Fruit fly (Drosophila melanogaster) whole organism, embryonic: Measurements from ENCODE around the gene CG7465.

Experiments used
- Abd-B ChIP-seq: fragments of 200-800 bp; sonication (Bioruptor generic); optimal IDR thresholded peaks from 2 replicates; lab custom pipeline; 2018; ENCODE audit warnings: missing biosample characterization, mild to moderate bottlenecking, missing genetic modification characterization, moderate library complexity
- C15 ChIP-seq: fragments of 200-800 bp; sonication (Bioruptor generic); IDR thresholded peaks from 3 replicates; pipeline ENCODE4 v1.3.6; 2022; ENCODE audit warnings: missing biosample characterization, missing genetic modification characterization
- CG10431 ChIP-seq: fragments of 200-800 bp; sonication (Bioruptor generic); optimal IDR thresholded peaks from 3 replicates; lab custom pipeline; 2018; ENCODE audit warnings: missing biosample characterization, mild to moderate bottlenecking, missing genetic modification characterization
- CG10959 ChIP-seq: fragments of 200-800 bp; sonication (Bioruptor generic); IDR thresholded peaks from 2 replicates; pipeline ENCODE4 v1.3.6; 2022; ENCODE audit warnings: missing biosample characterization, missing genetic modification characterization
- CG1233 ChIP-seq: fragments of 200-800 bp; sonication (Bioruptor generic); optimal IDR thresholded peaks from 4 replicates; lab custom pipeline; 2018; ENCODE audit warnings: missing biosample characterization, mild to moderate bottlenecking, missing genetic modification characterization
- CG13123 ChIP-seq: fragments of 200-800 bp; sonication (Bioruptor generic); optimal IDR thresholded peaks from 2 replicates; lab custom pipeline; 2016; ENCODE audit warnings: missing biosample characterization, missing genetic modification characterization
- CG14710 ChIP-seq: fragments of 200-800 bp; sonication (Bioruptor generic); optimal IDR thresholded peaks from 3 replicates; lab custom pipeline; 2019; ENCODE audit warnings: missing biosample characterization, mild to moderate bottlenecking, missing genetic modification characterization, moderate library complexity
- CG1529 ChIP-seq: fragments of 200-800 bp; sonication (Bioruptor generic); optimal IDR thresholded peaks from 3 replicates; lab custom pipeline; 2018; ENCODE audit warnings: missing biosample characterization, missing genetic modification characterization
- CG1602 ChIP-seq: fragments of 200-800 bp; sonication (Bioruptor generic); optimal IDR thresholded peaks from 3 replicates; lab custom pipeline; 2016; ENCODE audit warnings: missing biosample characterization, missing genetic modification characterization
- CG18476 ChIP-seq: fragments of 200-800 bp; sonication (Bioruptor generic); optimal IDR thresholded peaks from 2 replicates; lab custom pipeline; 2016; ENCODE audit warnings: missing biosample characterization, mild to moderate bottlenecking, missing genetic modification characterization
- CG2712 ChIP-seq: fragments of 200-800 bp; optimal IDR thresholded peaks from 3 replicates; lab custom pipeline; 2019; ENCODE audit warnings: missing biosample characterization, mild to moderate bottlenecking, missing genetic modification characterization, moderate library complexity
- CG31224 ChIP-seq: fragments of 200-800 bp; sonication (Bioruptor generic); IDR thresholded peaks from 2 replicates; pipeline ENCODE4 v1.3.6; 2022; ENCODE audit warnings: missing biosample characterization, missing genetic modification characterization
- CG32767 ChIP-seq: fragments of 200-800 bp; sonication (Bioruptor generic); IDR thresholded peaks from 2 replicates; pipeline ENCODE4 v1.3.6; 2022; ENCODE audit warnings: missing biosample characterization, missing genetic modification characterization
- CG32772 ChIP-seq: fragments of 200-800 bp; sonication (Bioruptor generic); IDR thresholded peaks from 2 replicates; pipeline ENCODE4 v1.3.6; 2022; ENCODE audit warnings: missing biosample characterization, missing genetic modification characterization
- CG34376 ChIP-seq: fragments of 200-800 bp; sonication (Bioruptor generic); optimal IDR thresholded peaks from 2 replicates; lab custom pipeline; 2018; ENCODE audit warnings: missing biosample characterization, mild to moderate bottlenecking, missing genetic modification characterization
- CG3995 ChIP-seq: fragments of 200-800 bp; sonication (Bioruptor generic); optimal IDR thresholded peaks from 3 replicates; lab custom pipeline; 2016; ENCODE audit warnings: missing biosample characterization, missing genetic modification characterization
- CG4707 ChIP-seq: fragments of 200-800 bp; sonication (Bioruptor generic); optimal IDR thresholded peaks from 2 replicates; lab custom pipeline; 2018; ENCODE audit warnings: missing biosample characterization, mild to moderate bottlenecking, missing genetic modification characterization, moderate library complexity
- CG5180 ChIP-seq: fragments of 200-800 bp; sonication (Bioruptor generic); optimal IDR thresholded peaks from 3 replicates; lab custom pipeline; 2017; ENCODE audit warnings: missing biosample characterization, missing genetic modification characterization, mild to moderate bottlenecking, moderate library complexity, missing genetic modification reagents
- CG5953 ChIP-seq: fragments of 200-800 bp; sonication (Bioruptor generic); IDR thresholded peaks from 2 replicates; pipeline ENCODE4 v1.3.6; 2022; ENCODE audit warnings: missing biosample characterization, missing genetic modification characterization
- CG6791 ChIP-seq: fragments of 200-800 bp; sonication (Bioruptor generic); IDR thresholded peaks from 3 replicates; pipeline ENCODE4 v1.3.6; 2022; ENCODE audit warnings: missing biosample characterization, missing genetic modification characterization; ENCODE audit not compliant: partially characterized antibody
- CG6813 ChIP-seq: fragments of 200-800 bp; sonication (Bioruptor generic); optimal IDR thresholded peaks from 2 replicates; lab custom pipeline; 2017; ENCODE audit warnings: missing biosample characterization, missing genetic modification characterization, mild to moderate bottlenecking, moderate library complexity, missing genetic modification reagents
- CG8478 ChIP-seq: fragments of >200 bp; optimal IDR thresholded peaks from 2 replicates; lab custom pipeline; 2018
- CG8765 ChIP-seq: fragments of 200-800 bp; sonication (Bioruptor generic); IDR thresholded peaks from 2 replicates; pipeline ENCODE4 v1.3.6; 2022; ENCODE audit warnings: missing biosample characterization, missing genetic modification characterization
- CHES-1-like ChIP-seq: fragments of 200-800 bp; sonication (Bioruptor generic); optimal IDR thresholded peaks from 2 replicates; lab custom pipeline; 2016; ENCODE audit warnings: missing biosample characterization, missing genetic modification characterization
- CoRest ChIP-seq: fragments of 200-800 bp; sonication (Bioruptor generic); optimal IDR thresholded peaks from 3 replicates; lab custom pipeline; 2018; ENCODE audit warnings: missing biosample characterization, mild to moderate bottlenecking, missing genetic modification characterization, moderate library complexity
- Doc2 ChIP-seq: fragments of 200-800 bp; sonication (Bioruptor generic); IDR thresholded peaks from 2 replicates; pipeline ENCODE4 v1.3.6; 2022; ENCODE audit warnings: missing biosample characterization, missing genetic modification characterization
- Elba2 ChIP-seq: fragments of 200-800 bp; sonication (Bioruptor generic); optimal IDR thresholded peaks from 3 replicates; lab custom pipeline; 2016; ENCODE audit warnings: missing biosample characterization, missing genetic modification characterization
- Ets65A ChIP-seq: fragments of 200-800 bp; sonication (Bioruptor generic); peaks from one replicate; lab custom pipeline; 2016; ENCODE audit warnings: missing biosample characterization, missing genetic modification characterization
- Hand ChIP-seq: fragments of 200-800 bp; sonication (Bioruptor generic); optimal IDR thresholded peaks from 2 replicates; lab custom pipeline; 2017; ENCODE audit warnings: mild to moderate bottlenecking, missing biosample characterization, missing genetic modification reagents, missing genetic modification characterization
- Max ChIP-seq: fragments of 200-800 bp; sonication (Bioruptor generic); optimal IDR thresholded peaks from 2 replicates; lab custom pipeline; 2016; ENCODE audit warnings: missing biosample characterization, mild to moderate bottlenecking, missing genetic modification characterization
- Mes4 ChIP-seq: fragments of 200-800 bp; sonication (Bioruptor generic); optimal IDR thresholded peaks from 2 replicates; lab custom pipeline; 2016; ENCODE audit warnings: missing biosample characterization, missing genetic modification characterization
- NC2β ChIP-seq: fragments of 200-800 bp; sonication (Bioruptor generic); optimal IDR thresholded peaks from 2 replicates; lab custom pipeline; 2016; ENCODE audit warnings: missing biosample characterization, missing genetic modification characterization
- Nf-YB ChIP-seq: fragments of 200-800 bp; sonication (Bioruptor generic); optimal IDR thresholded peaks from 3 replicates; lab custom pipeline; 2019; ENCODE audit warnings: missing biosample characterization, mild to moderate bottlenecking, missing genetic modification characterization, moderate library complexity
- NfI ChIP-seq: fragments of 200-800 bp; sonication (Bioruptor generic); optimal IDR thresholded peaks from 3 replicates; lab custom pipeline; 2018; ENCODE audit warnings: missing biosample characterization, mild to moderate bottlenecking, missing genetic modification characterization, moderate library complexity
- Oaz ChIP-seq: fragments of 200-800 bp; sonication (Bioruptor generic); IDR thresholded peaks from 2 replicates; pipeline ENCODE4 v1.3.6; 2022; ENCODE audit warnings: missing biosample characterization, missing genetic modification characterization
- Scr ChIP-seq: fragments of 200-800 bp; sonication (Bioruptor generic); IDR thresholded peaks from 2 replicates; pipeline ENCODE4 v1.3.6; 2022; ENCODE audit warnings: missing biosample characterization, missing genetic modification characterization; ENCODE audit not compliant: partially characterized antibody
- Stat92E ChIP-seq, 3 experiments: fragments of >200 bp in 2 of 3; fragments of 200-800 bp in 1 of 3; sonication (Bioruptor generic) in 1 of 3; optimal IDR thresholded peaks; 2 replicates each; lab custom pipeline; 2017 to 2019; ENCODE audit warnings: missing biosample characterization in 3 of 3, missing genetic modification characterization in 3 of 3, mild to moderate bottlenecking in 1 of 3, moderate library complexity in 1 of 3
- chinmo ChIP-seq: fragments of 200-800 bp; sonication (Bioruptor generic); IDR thresholded peaks from 4 replicates; pipeline ENCODE4 v1.3.6; 2022; ENCODE audit warnings: missing biosample characterization, missing genetic modification characterization; ENCODE audit not compliant: partially characterized antibody
- dati ChIP-seq: fragments of 200-800 bp; sonication (Bioruptor generic); IDR thresholded peaks from 2 replicates; pipeline ENCODE4 v1.3.6; 2022; ENCODE audit warnings: missing biosample characterization, missing genetic modification characterization
- fd102C ChIP-seq: fragments of 200-800 bp; sonication (Bioruptor generic); optimal IDR thresholded peaks from 2 replicates; lab custom pipeline; 2018; ENCODE audit warnings: missing biosample characterization, mild to moderate bottlenecking, missing genetic modification characterization, moderate library complexity
- ftz-f1 ChIP-seq: fragments of 200-800 bp; sonication (Bioruptor generic); optimal IDR thresholded peaks from 2 replicates; lab custom pipeline; 2016; ENCODE audit warnings: missing biosample characterization, missing genetic modification characterization
- lola ChIP-seq, 3 experiments: fragments of >200 bp in 2 of 3; fragments of 200-800 bp in 1 of 3; sonication (Bioruptor generic) in 1 of 3; optimal IDR thresholded peaks; 2 replicates each; lab custom pipeline; 2017 to 2019; ENCODE audit warnings: missing biosample characterization in 3 of 3, missing genetic modification characterization in 3 of 3, mild to moderate bottlenecking in 1 of 3, moderate library complexity in 1 of 3
- nau ChIP-seq: fragments of 200-800 bp; sonication (Bioruptor generic); optimal IDR thresholded peaks from 3 replicates; lab custom pipeline; 2017; ENCODE audit warnings: missing biosample characterization, mild to moderate bottlenecking, missing genetic modification characterization, missing genetic modification reagents
- pb ChIP-seq: fragments of 200-800 bp; sonication (Bioruptor generic); optimal IDR thresholded peaks from 3 replicates; lab custom pipeline; 2016; ENCODE audit warnings: missing biosample characterization, missing genetic modification characterization
- scrt ChIP-seq: fragments of 200-800 bp; sonication (Bioruptor generic); optimal IDR thresholded peaks from 2 replicates; lab custom pipeline; 2018; ENCODE audit warnings: missing biosample characterization, mild to moderate bottlenecking, missing genetic modification characterization, moderate library complexity
- so ChIP-seq: fragments of 200-800 bp; sonication (Bioruptor generic); IDR thresholded peaks from 3 replicates; pipeline ENCODE4 v1.3.6; 2022; ENCODE audit warnings: missing biosample characterization, missing genetic modification characterization
- stc ChIP-seq: fragments of 200-800 bp; sonication (Bioruptor generic); IDR thresholded peaks from 2 replicates; pipeline ENCODE4 v1.3.6; 2022; ENCODE audit warnings: missing biosample characterization, missing genetic modification characterization
- tap ChIP-seq: fragments of 200-800 bp; optimal IDR thresholded peaks from 3 replicates; lab custom pipeline; 2019; ENCODE audit warnings: missing biosample characterization, mild to moderate bottlenecking, missing genetic modification characterization, moderate library complexity
- tup ChIP-seq: fragments of 200-800 bp; sonication (Bioruptor generic); optimal IDR thresholded peaks from 2 replicates; lab custom pipeline; 2016; ENCODE audit warnings: missing biosample characterization, mild to moderate bottlenecking, missing genetic modification characterization, moderate library complexity
- tx ChIP-seq: fragments of 200-800 bp; sonication (Bioruptor generic); optimal IDR thresholded peaks from 2 replicates; lab custom pipeline; 2016; ENCODE audit warnings: missing biosample characterization, missing genetic modification characterization
- wor ChIP-seq: fragments of 200-800 bp; sonication (Bioruptor generic); IDR thresholded peaks from 2 replicates; pipeline ENCODE4 v1.3.6; 2022; ENCODE audit warnings: missing biosample characterization, missing genetic modification characterization
- zfh2 ChIP-seq: fragments of 200-800 bp; sonication (Bioruptor generic); optimal IDR thresholded peaks from 2 replicates; lab custom pipeline; 2016; ENCODE audit warnings: missing biosample characterization, missing genetic modification characterization

The CG7465 gene

dm6 chr3L:4474946-4475470, 5.1 kb upstream of the CG7465 start (continued):
- TF ChIP-seq CG6791 (no peak), CG5953 (GFP tag; lab: Robert Waterston, UW) (peak; percentile 81), Stat92E (GFP tag; optimal IDR thresholded peaks at IDR 0.05; lab: Kevin White, UChicago) (no peak), NfI (GFP tag; lab: Kevin White, UChicago) (peak; percentile 95), fd102C (GFP tag; lab: Kevin White, UChicago) (peak; percentile 64), tup (GFP tag; lab: Kevin White, UChicago) (peak; percentile 34), ftz-f1 (GFP tag; lab: Kevin White, UChicago) (no peak), CG32772 (GFP tag; lab: Robert Waterston, UW) (0 out of 2 replicates have a peak, but pooled peaks have one; percentile 11), CG10959 (GFP tag; lab: Robert Waterston, UW) (no peak), CG1233 (peak; percentile 93), CHES-1-like (GFP tag; lab: Kevin White, UChicago) (peak; percentile 59), CG1529 (GFP tag; lab: Kevin White, UChicago) (peak; percentile 86), scrt (GFP tag; lab: Kevin White, UChicago) (peak; percentile 91), CG14710 (tag; lab: Kevin White, UChicago) (no peak), CG8765 (GFP tag; lab: Robert Waterston, UW) (no peak), Nf-YB (peak; percentile 71), Oaz (GFP tag; lab: Robert Waterston, UW) (no peak), CG3995 (GFP tag; lab: Kevin White, UChicago) (peak; percentile 50), pb (GFP tag; lab: Kevin White, UChicago) (peak; percentile 63), CG4707 (GFP tag; lab: Kevin White, UChicago) (peak; percentile 94), wor (GFP tag; lab: Robert Waterston, UW) (no peak), CG18476 (peak; percentile 32), Hand (GFP tag; lab: Kevin White, UChicago) (peak; percentile 89), CG1602 (GFP tag; lab: Kevin White, UChicago) (no peak), NC2β (GFP tag; lab: Kevin White, UChicago) (peak; percentile 77), stc (GFP tag; lab: Robert Waterston, UW) (peak; percentile 78; the same call in 1 of the 2 replicates), lola (GFP tag; optimal IDR thresholded peaks at IDR 0.05; lab: Kevin White, UChicago) (no peak), Elba2 (no peak), CG6813 (peak; percentile 95), Doc2 (no peak), CG5180 (peak; percentile 70), so (GFP tag; lab: Robert Waterston, UW) (0 out of 3 replicates have a peak, but pooled peaks have one; percentile 77), CG8478 (lab: Kevin White, UChicago) (no peak), Abd-B (GFP tag; lab: Kevin White, UChicago) (no peak), CG34376 (GFP tag; lab: Kevin White, UChicago) (peak; percentile 96), CG10431 (GFP tag; lab: Kevin White, UChicago) (peak; percentile 84), Mes4 (GFP tag; lab: Kevin White, UChicago) (peak; percentile 76), tx (GFP tag; lab: Kevin White, UChicago) (no peak), dati (GFP tag; lab: Robert Waterston, UW) (peak; percentile 67; the same call in 1 of the 2 replicates)

dm6 chr3L:4475704-4476103, 4.4 kb upstream of the CG7465 start:
- TF ChIP-seq CoRest (no peak), Scr (no peak), CG31224 (no peak), nau (GFP tag; lab: Kevin White, UChicago) (no peak), chinmo (GFP tag; lab: Robert Waterston, UW) (0 out of 4 replicates have a peak, but pooled peaks have one; percentile 0), CG13123 (GFP tag; lab: Kevin White, UChicago) (no peak), Ets65A (GFP tag; lab: Kevin White, UChicago) (peak; percentile 90), C15 (GFP tag; lab: Robert Waterston, UW) (no peak), zfh2 (GFP tag; lab: Kevin White, UChicago) (no peak), Max (no peak), CG32767 (GFP tag; lab: Robert Waterston, UW) (no peak), tap (tag; lab: Kevin White, UChicago) (no peak), CG2712 (tag; lab: Kevin White, UChicago) (no peak)
